Fruit fly (Drosophila melanogaster) Kc167 (cell line): Measurements from ENCODE around the gene CG14221.

Source experiments
- Myc ChIP-seq: fragments of >200 bp; optimal IDR thresholded peaks from 2 replicates; lab custom pipeline; 2017; ENCODE audit warnings: missing external identifiers
- Sin3A ChIP-seq: fragments of >200 bp; optimal IDR thresholded peaks from 2 replicates; lab custom pipeline; 2018; ENCODE audit warnings: missing external identifiers
- h ChIP-seq: fragments of >200 bp; optimal IDR thresholded peaks from 3 replicates; lab custom pipeline; 2018; ENCODE audit warnings: missing external identifiers
- insv ChIP-seq: fragments of >200 bp; optimal IDR thresholded peaks from 3 replicates; lab custom pipeline; 2018; ENCODE audit warnings: missing external identifiers
- psq ChIP-seq: fragments of >200 bp; optimal IDR thresholded peaks from 2 replicates; lab custom pipeline; 2017; ENCODE audit warnings: missing external identifiers

- TF ChIP-seq Myc (lab: Kevin White, UChicago) (no peak), psq (no peak), insv (lab: Kevin White, UChicago) (no peak), h (lab: Kevin White, UChicago) (no peak), Sin3A (lab: Kevin White, UChicago) (no peak)
Measured at dm6 chrX:19662583-19663195, 41.6 kb upstream of the CG14221 start.
